Worm (Caenorhabditis elegans): ENCODE data around the gene Y39B6A.69.

Gene Y39B6A.69

ce11 chrV:19175714-19176113, 23.5 kb upstream of the Y39B6A.69 start:
- TF ChIP-seq ztf-26 (tag; optimal IDR thresholded peaks at IDR 0.05): no peak
- TF ChIP-seq F10E7.11 (tag; optimal IDR thresholded peaks at IDR 0.05): no peak
- no peak for TF ChIP-seq ztf-28 (GFP tag; IDR thresholded peaks at IDR 0.05)
- TF ChIP-seq repo-1 (tag; optimal IDR thresholded peaks at IDR 0.05): no peak
- no peak for TF ChIP-seq F22D6.2 (tag; optimal IDR thresholded peaks at IDR 0.05)
- TF ChIP-seq nfya-1 (tag; optimal IDR thresholded peaks at IDR 0.05; ENCODE audit: borderline replicate concordance, insufficient read depth): no peak
- TF ChIP-seq B0261.1 (tag; optimal IDR thresholded peaks at IDR 0.05): no peak
- no peak for TF ChIP-seq tbp1 (GFP tag; optimal IDR thresholded peaks at IDR 0.05)
- TF ChIP-seq sdz-38 (tag; optimal IDR thresholded peaks at IDR 0.05): no peak
- TF ChIP-seq ztf-18 (tag; optimal IDR thresholded peaks at IDR 0.05): no peak
- no peak for TF ChIP-seq ccch-3 (GFP tag; optimal IDR thresholded peaks at IDR 0.05)
- no peak for TF ChIP-seq snpc-1.1 (tag; optimal IDR thresholded peaks at IDR 0.05; ENCODE audit: insufficient read depth)
- no peak for TF ChIP-seq lsl-1 (GFP tag; optimal IDR thresholded peaks at IDR 0.05)
- no peak for TF ChIP-seq somi-1 (GFP tag; optimal IDR thresholded peaks at IDR 0.05)
- TF ChIP-seq F33H1.4 (GFP tag; IDR thresholded peaks at IDR 0.05): no peak
- TF ChIP-seq dox-1 (GFP tag; IDR thresholded peaks at IDR 0.05): no peak
- TF ChIP-seq Y53G8AR.9 (GFP tag; conservative IDR thresholded peaks at IDR 0.05): no peak

DNA sequence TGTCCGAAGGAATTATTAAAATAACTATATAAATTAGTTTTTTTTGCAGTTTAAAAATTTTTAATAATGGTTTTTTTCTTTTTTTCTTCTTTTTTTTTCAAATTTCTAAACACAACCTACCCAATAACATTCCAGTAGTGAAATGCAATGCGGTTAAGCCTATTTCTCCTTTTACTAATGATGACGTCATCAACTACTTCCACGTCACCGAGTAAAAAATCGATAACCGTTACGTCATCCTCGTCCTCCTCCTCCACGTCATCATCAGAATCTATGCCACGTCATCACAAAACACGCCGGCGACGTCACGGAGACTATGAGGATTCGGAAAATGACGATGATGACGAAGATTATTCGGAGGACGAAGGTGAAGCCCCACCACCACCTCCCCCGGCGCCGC, 22.4 kb upstream of the Y39B6A.69 start, which contains the start of gene hot-2:
Gene hot-2 (plus strand): TSS at position 134 of the 400 bp plus-strand sequence.
- TF ChIP-seq nhr-90 (tag; optimal IDR thresholded peaks at IDR 0.05) (no peak), egl-18 (GFP tag; IDR thresholded peaks at IDR 0.05) (no peak), attf-6 (GFP tag; IDR thresholded peaks at IDR 0.05) (no peak), T07F8.4 (tag; optimal IDR thresholded peaks at IDR 0.05) (no peak), madf-6 (GFP tag; IDR thresholded peaks at IDR 0.05) (no peak), lin-40 (tag; optimal IDR thresholded peaks at IDR 0.05) (no peak), ceh-27 (GFP tag; optimal IDR thresholded peaks at IDR 0.05) (no peak), fkh-3 (tag; optimal IDR thresholded peaks at IDR 0.05) (no peak), dox-1 (GFP tag; IDR thresholded peaks at IDR 0.05) (no peak), xnd-1 (tag; optimal IDR thresholded peaks at IDR 0.05) (no peak)

DNA sequence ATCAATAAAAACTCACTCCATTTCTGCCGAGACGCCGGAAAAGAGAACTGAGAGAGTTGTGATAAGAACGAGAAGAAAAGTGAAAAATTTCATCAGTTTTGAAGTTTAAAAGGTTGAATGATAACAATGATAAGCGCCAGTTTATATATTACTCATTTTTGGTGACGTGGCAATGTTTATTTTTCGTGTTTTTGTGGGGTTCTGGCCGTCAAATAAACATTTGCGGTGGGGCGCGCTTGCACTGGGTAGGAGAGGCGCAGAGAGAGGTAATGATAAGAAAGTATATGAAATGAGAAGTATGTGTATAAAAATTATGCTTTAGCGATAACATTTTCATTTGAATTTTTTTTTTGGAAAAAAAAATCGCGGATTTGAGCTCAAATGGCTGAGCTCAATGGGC, 6.4 kb upstream of the Y39B6A.69 start, which contains the start of gene Y39B6A.5:
Gene Y39B6A.5 (minus strand): TSS at position 214 of the 400 bp plus-strand sequence.
- peak; percentile 92 to 97 for TF ChIP-seq let-607 (tag; optimal IDR thresholded peaks at IDR 0.05)
- peak; percentile 47 for TF ChIP-seq unc-62 (GFP tag; optimal IDR thresholded peaks at IDR 0.05)
- peak; percentile 0 for TF ChIP-seq F22D6.2 (tag; optimal IDR thresholded peaks at IDR 0.05)
- TF ChIP-seq dpl-1 (GFP tag; optimal IDR thresholded peaks at IDR 0.05): no peak
- TF ChIP-seq B0336.3 (GFP tag; IDR thresholded peaks at IDR 0.05): no peak
- peak; percentile 74 for TF ChIP-seq atf-7 (tag; optimal IDR thresholded peaks at IDR 0.05)
- TF ChIP-seq ztf-6 (GFP tag; IDR thresholded peaks at IDR 0.05): no peak
- TF ChIP-seq nhr-90 (tag; optimal IDR thresholded peaks at IDR 0.05): peak; percentile 62
- TF ChIP-seq hmg-20 (GFP tag; IDR thresholded peaks at IDR 0.05): no peak
- no peak for TF ChIP-seq ceh-40 (GFP tag; IDR thresholded peaks at IDR 0.05)
- TF ChIP-seq Y56A3A.18 (GFP tag; IDR thresholded peaks at IDR 0.05): no peak
- TF ChIP-seq fkh-3 (tag; optimal IDR thresholded peaks at IDR 0.05): no peak
- no peak for TF ChIP-seq F37B4.10 (GFP tag; IDR thresholded peaks at IDR 0.05)
- TF ChIP-seq pha-4 (tag; optimal IDR thresholded peaks at IDR 0.05): peak; percentile 84
- peak; percentile 87 for TF ChIP-seq attf-5 (GFP tag; optimal IDR thresholded peaks at IDR 0.05)
- peak; percentile 16 for TF ChIP-seq F23B12.7 (tag; optimal IDR thresholded peaks at IDR 0.05; ENCODE audit: insufficient read depth)
- TF ChIP-seq akir-1 (GFP tag; optimal IDR thresholded peaks at IDR 0.05): no peak
- 0 out of 2 replicates have a peak, but pooled peaks have one; percentile 29 for TF ChIP-seq egl-44 (GFP tag; IDR thresholded peaks at IDR 0.05)
- TF ChIP-seq ZK185.1 (tag; optimal IDR thresholded peaks at IDR 0.05; ENCODE audit: poor library complexity, severe bottlenecking): no peak
- TF ChIP-seq ets-4 (GFP tag; optimal IDR thresholded peaks at IDR 0.05): peak; percentile 74
- no peak for TF ChIP-seq lir-1 (GFP tag; conservative IDR thresholded peaks at IDR 0.05)
- TF ChIP-seq sptf-2 (GFP tag; optimal IDR thresholded peaks at IDR 0.05): no peak
- no peak for TF ChIP-seq nhr-120 (GFP tag; IDR thresholded peaks at IDR 0.05)
- no peak for TF ChIP-seq ccch-3 (GFP tag; optimal IDR thresholded peaks at IDR 0.05)
- TF ChIP-seq F55B11.4 (tag; optimal IDR thresholded peaks at IDR 0.05; ENCODE audit: borderline replicate concordance, insufficient read depth): no peak
